Worm (Caenorhabditis elegans): ENCODE measurements around the gene ZC196.5.
"Not testable (repeated sequence)": the region's sequence is repeated elsewhere in the genome, so short reads cannot be mapped to it uniquely, and the experiment has no call there.

Gene ZC196.5

ce11 chrV:8722160-8722559, 7.0 kb upstream of the ZC196.5 start, which contains the start of gene ZC196.8:
ZC196.8 (minus strand) TSS chrV:8722260.
- TF ChIP-seq fkh-6, hlh-8, odd-2 (tag; optimal IDR thresholded peaks at IDR 0.05): not testable (repeated sequence)

DNA sequence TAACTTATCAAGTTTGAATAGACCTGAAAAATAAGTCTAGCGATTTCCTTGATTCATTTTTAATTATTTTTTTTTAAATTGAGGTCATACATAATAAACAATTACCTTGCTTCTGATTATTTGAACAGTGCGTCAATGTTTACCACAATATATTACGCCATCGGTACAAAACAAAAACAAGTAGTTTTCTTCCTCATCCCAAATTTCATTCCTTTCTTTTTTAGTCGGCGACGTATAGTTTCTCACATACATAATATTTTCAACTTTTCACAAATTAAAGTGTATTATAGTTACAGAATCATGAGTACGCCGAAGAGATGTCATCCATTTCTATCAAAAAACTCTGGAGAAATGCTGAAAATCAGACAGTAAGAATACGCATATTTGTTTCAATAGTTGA, 3.0 kb upstream of the ZC196.5 start, which contains the start of gene droe-8:
Gene droe-8 (plus strand): TSS at position 301 of the 400 bp plus-strand sequence.
- TF ChIP-seq C08G9.2 (tag; optimal IDR thresholded peaks at IDR 0.05); odd-2 (tag; optimal IDR thresholded peaks at IDR 0.05); ceh-19 (GFP tag; optimal IDR thresholded peaks at IDR 0.05): not testable (repeated sequence)

- TF ChIP-seq ceh-14 (tag; optimal IDR thresholded peaks at IDR 0.05) (no peak), ets-4 (tag; optimal IDR thresholded peaks at IDR 0.05) (no peak), syd-9 (tag; optimal IDR thresholded peaks at IDR 0.05) (no peak), nhr-232 (tag; optimal IDR thresholded peaks at IDR 0.05) (no peak), ceh-30 (tag; optimal IDR thresholded peaks at IDR 0.05) (no peak), pros-1 (tag; optimal IDR thresholded peaks at IDR 0.05) (no peak), pha-4 (tag; optimal IDR thresholded peaks at IDR 0.05) (no peak), gmeb-2 (tag; optimal IDR thresholded peaks at IDR 0.05) (no peak), che-1 (tag; optimal IDR thresholded peaks at IDR 0.05) (no peak), elt-2 (tag; optimal IDR thresholded peaks at IDR 0.05) (no peak), pha-2 (tag; optimal IDR thresholded peaks at IDR 0.05) (no peak), ceh-22 (tag; optimal IDR thresholded peaks at IDR 0.05) (no peak), ceh-31 (tag; optimal IDR thresholded peaks at IDR 0.05) (no peak), ref-2 (tag; optimal IDR thresholded peaks at IDR 0.05) (no peak), unc-86 (tag; optimal IDR thresholded peaks at IDR 0.05) (no peak), unc-55 (GFP tag; optimal IDR thresholded peaks at IDR 0.05) (no peak), ceh-2 (tag; optimal IDR thresholded peaks at IDR 0.05) (no peak), hlh-13 (GFP tag; optimal IDR thresholded peaks at IDR 0.05) (no peak), ceh-24 (tag; optimal IDR thresholded peaks at IDR 0.05) (no peak)
Measured at ce11 chrV:8727077-8727476, 2.1 kb upstream of the ZC196.5 start, which contains the start of gene ZC196.9. ZC196.9 (minus strand) TSS chrV:8727177.

DNA sequence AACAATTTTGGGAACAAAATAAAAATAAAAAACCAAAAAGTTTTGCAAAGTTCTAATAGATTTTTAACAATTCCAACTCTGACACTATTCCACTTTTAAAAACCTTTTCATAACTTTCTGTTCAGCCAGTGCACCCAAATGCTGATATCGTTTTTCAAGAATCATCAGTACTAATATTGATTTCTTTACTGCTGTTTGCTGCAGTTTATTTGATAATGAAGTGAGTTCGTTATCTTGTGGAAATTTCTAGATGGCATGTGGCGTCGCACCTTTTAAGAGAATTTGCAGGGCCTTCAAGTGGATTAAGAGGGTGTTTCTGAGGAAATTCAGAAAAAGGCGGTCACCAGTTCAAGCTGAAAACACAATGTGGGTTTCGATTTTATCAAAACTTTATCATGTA, 1.8 kb downstream of the ZC196.5 start:
- no peak for TF ChIP-seq C08G9.2 (tag; optimal IDR thresholded peaks at IDR 0.05)
- TF ChIP-seq ama-1 (optimal IDR thresholded peaks at IDR 0.05), result no peak
- TF ChIP-seq ceh-18 (tag; optimal IDR thresholded peaks at IDR 0.05), result no peak
- TF ChIP-seq pha-4 (tag; optimal IDR thresholded peaks at IDR 0.05), result no peak
- TF ChIP-seq fkh-10 (GFP tag; optimal IDR thresholded peaks at IDR 0.05), result no peak
- TF ChIP-seq nfya-1 (tag; optimal IDR thresholded peaks at IDR 0.05), result no peak
- no peak for TF ChIP-seq ahr-1 (tag; optimal IDR thresholded peaks at IDR 0.05)
- TF ChIP-seq ttx-3 (tag; optimal IDR thresholded peaks at IDR 0.05), result no peak
- TF ChIP-seq ceh-6 (GFP tag; optimal IDR thresholded peaks at IDR 0.05), result no peak
- TF ChIP-seq ceh-30 (tag; optimal IDR thresholded peaks at IDR 0.05), result no peak
- TF ChIP-seq pat-9 (tag; optimal IDR thresholded peaks at IDR 0.05), result no peak
- TF ChIP-seq ref-2 (tag; optimal IDR thresholded peaks at IDR 0.05), result no peak
- no peak for TF ChIP-seq mec-3 (tag; optimal IDR thresholded peaks at IDR 0.05; ENCODE audit: borderline replicate concordance)
- no peak for TF ChIP-seq fkh-6 (tag; optimal IDR thresholded peaks at IDR 0.05)
- TF ChIP-seq sox-2 (GFP tag; IDR thresholded peaks at IDR 0.05), result no peak

ce11 chrV:8732934-8733333, 3.7 kb downstream of the ZC196.5 start, which contains the start of gene ZC196.4:
ZC196.4 (plus strand) TSS chrV:8733106.
- no peak for TF ChIP-seq madf-2 (tag; optimal IDR thresholded peaks at IDR 0.05)
